Fruit fly (Drosophila melanogaster) whole organism, embryonic: ENCODE data around the gene CG32236.

Experiments
- B-H1 ChIP-seq: fragments of 200-800 bp; sonication (Bioruptor generic); IDR thresholded peaks from 3 replicates; pipeline ENCODE4 v1.3.6; 2022; ENCODE audit warnings: missing biosample characterization, missing genetic modification characterization
- Blimp-1 ChIP-seq: fragments of 200-800 bp; sonication (Bioruptor generic); optimal IDR thresholded peaks from 3 replicates; lab custom pipeline; 2018; ENCODE audit warnings: missing biosample characterization, missing genetic modification characterization, mild to moderate bottlenecking, moderate library complexity, missing genetic modification reagents
- CG10366 ChIP-seq: fragments of 200-800 bp; sonication (Bioruptor generic); IDR thresholded peaks from 2 replicates; pipeline ENCODE4 v1.3.6; 2022; ENCODE audit warnings: missing biosample characterization, missing genetic modification characterization
- CG10565 ChIP-seq: fragments of 200-800 bp; sonication (Bioruptor generic); optimal IDR thresholded peaks from 3 replicates; lab custom pipeline; 2016; ENCODE audit warnings: missing biosample characterization, mild to moderate bottlenecking, missing genetic modification characterization
- CG12071 ChIP-seq: fragments of 200-800 bp; sonication (Bioruptor generic); optimal IDR thresholded peaks from 3 replicates; lab custom pipeline; 2018; ENCODE audit warnings: missing biosample characterization, mild to moderate bottlenecking, missing genetic modification characterization
- CG18599 ChIP-seq: fragments of 200-800 bp; sonication (Bioruptor generic); optimal IDR thresholded peaks from 3 replicates; lab custom pipeline; 2017; ENCODE audit warnings: missing biosample characterization, missing genetic modification characterization, mild to moderate bottlenecking, moderate library complexity, missing genetic modification reagents
- CG18764 ChIP-seq: fragments of 200-800 bp; sonication (Bioruptor generic); optimal IDR thresholded peaks from 3 replicates; lab custom pipeline; 2016; ENCODE audit warnings: missing biosample characterization, missing genetic modification characterization
- CG2116 ChIP-seq: fragments of 200-800 bp; sonication (Bioruptor generic); optimal IDR thresholded peaks from 3 replicates; lab custom pipeline; 2018; ENCODE audit warnings: missing biosample characterization, mild to moderate bottlenecking, missing genetic modification characterization
- CG2202 ChIP-seq: fragments of 200-800 bp; sonication (Bioruptor generic); optimal IDR thresholded peaks from 2 replicates; lab custom pipeline; 2018; ENCODE audit warnings: missing biosample characterization, mild to moderate bottlenecking, missing genetic modification characterization
- CG30020 ChIP-seq: fragments of 200-800 bp; optimal IDR thresholded peaks from 2 replicates; lab custom pipeline; 2019; ENCODE audit warnings: missing biosample characterization, mild to moderate bottlenecking, missing genetic modification characterization, moderate library complexity
- CG3281 ChIP-seq: fragments of 200-800 bp; sonication (Bioruptor generic); optimal IDR thresholded peaks from 3 replicates; lab custom pipeline; 2017; ENCODE audit warnings: missing biosample characterization, mild to moderate bottlenecking, missing genetic modification characterization
- CG3995 ChIP-seq: fragments of 200-800 bp; sonication (Bioruptor generic); optimal IDR thresholded peaks from 3 replicates; lab custom pipeline; 2016; ENCODE audit warnings: missing biosample characterization, missing genetic modification characterization
- CG5180 ChIP-seq: fragments of 200-800 bp; sonication (Bioruptor generic); optimal IDR thresholded peaks from 3 replicates; lab custom pipeline; 2017; ENCODE audit warnings: missing biosample characterization, missing genetic modification characterization, mild to moderate bottlenecking, moderate library complexity, missing genetic modification reagents
- CG5953 ChIP-seq: fragments of 200-800 bp; sonication (Bioruptor generic); IDR thresholded peaks from 2 replicates; pipeline ENCODE4 v1.3.6; 2022; ENCODE audit warnings: missing biosample characterization, missing genetic modification characterization
- CG6272 ChIP-seq: fragments of 200-800 bp; sonication (Bioruptor generic); IDR thresholded peaks from 2 replicates; pipeline ENCODE4 v1.3.6; 2022; ENCODE audit warnings: missing biosample characterization, missing genetic modification characterization
- CG6854 ChIP-seq: fragments of 200-800 bp; sonication (Bioruptor generic); optimal IDR thresholded peaks from 3 replicates; lab custom pipeline; 2017; ENCODE audit warnings: missing biosample characterization, mild to moderate bottlenecking, missing genetic modification characterization
- CG7271 ChIP-seq: fragments of 200-800 bp; sonication (Bioruptor generic); optimal IDR thresholded peaks from 2 replicates; lab custom pipeline; 2018; ENCODE audit warnings: missing biosample characterization, mild to moderate bottlenecking, missing genetic modification characterization, moderate library complexity
- CG7987 ChIP-seq: fragments of 200-800 bp; sonication (Bioruptor generic); optimal IDR thresholded peaks from 2 replicates; lab custom pipeline; 2018; ENCODE audit warnings: missing biosample characterization, mild to moderate bottlenecking, missing genetic modification characterization, moderate library complexity
- CG8290 ChIP-seq, 3 experiments: fragments of 200-800 bp; sonication (Bioruptor generic); optimal IDR thresholded peaks; 2 replicates each; lab custom pipeline; 2016 to 2019; ENCODE audit warnings: missing biosample characterization in 3 of 3, missing genetic modification characterization in 3 of 3, mild to moderate bottlenecking in 2 of 3, moderate library complexity in 1 of 3
- D19B ChIP-seq: fragments of 200-800 bp; sonication (Bioruptor generic); optimal IDR thresholded peaks from 2 replicates; lab custom pipeline; 2017; ENCODE audit warnings: missing biosample characterization, mild to moderate bottlenecking, missing genetic modification characterization
- H2.0 ChIP-seq: fragments of 200-800 bp; sonication (Bioruptor generic); IDR thresholded peaks from 2 replicates; pipeline ENCODE4 v1.3.6; 2022; ENCODE audit warnings: missing biosample characterization, missing genetic modification characterization
- Kr ChIP-seq: fragments of 200-800 bp; sonication (Bioruptor generic); optimal IDR thresholded peaks from 2 replicates; lab custom pipeline; 2017; ENCODE audit warnings: missing biosample characterization, mild to moderate bottlenecking, missing genetic modification characterization
- Lhr ChIP-seq: fragments of 200-800 bp; sonication (Bioruptor generic); optimal IDR thresholded peaks from 3 replicates; lab custom pipeline; 2017; ENCODE audit warnings: mild to moderate bottlenecking, missing biosample characterization, missing genetic modification reagents, missing genetic modification characterization
- NC2β ChIP-seq: fragments of 200-800 bp; sonication (Bioruptor generic); optimal IDR thresholded peaks from 2 replicates; lab custom pipeline; 2016; ENCODE audit warnings: missing biosample characterization, missing genetic modification characterization
- Poxn ChIP-seq: fragments of 200-800 bp; sonication (Bioruptor generic); IDR thresholded peaks from 2 replicates; pipeline ENCODE4 v1.3.6; 2022; ENCODE audit warnings: missing biosample characterization, missing genetic modification characterization
- Rfx ChIP-seq: fragments of 200-800 bp; sonication (Bioruptor generic); IDR thresholded peaks from 2 replicates; pipeline ENCODE4 v1.3.6; 2022; ENCODE audit warnings: missing biosample characterization, missing genetic modification characterization
- Side ChIP-seq: fragments of 200-800 bp; sonication (Bioruptor generic); optimal IDR thresholded peaks from 2 replicates; lab custom pipeline; 2016; ENCODE audit warnings: missing biosample characterization, missing genetic modification characterization
- Sox100B ChIP-seq: fragments of 200-800 bp; sonication (Bioruptor generic); optimal IDR thresholded peaks from 3 replicates; lab custom pipeline; 2018; ENCODE audit warnings: missing biosample characterization, mild to moderate bottlenecking, missing genetic modification characterization
- ap ChIP-seq: fragments of 200-800 bp; sonication (Bioruptor generic); IDR thresholded peaks from 2 replicates; pipeline ENCODE4 v1.3.6; 2022; ENCODE audit warnings: missing biosample characterization, missing genetic modification characterization
- ase ChIP-seq: fragments of 200-800 bp; sonication (Bioruptor generic); IDR thresholded peaks from 3 replicates; pipeline ENCODE4 v1.3.6; 2022; ENCODE audit warnings: missing biosample characterization, missing genetic modification characterization
- cg ChIP-seq: fragments of 200-800 bp; sonication (Bioruptor generic); optimal IDR thresholded peaks from 3 replicates; lab custom pipeline; 2019; ENCODE audit warnings: missing biosample characterization, mild to moderate bottlenecking, missing genetic modification characterization, moderate library complexity
- esg ChIP-seq: fragments of 200-800 bp; sonication (Bioruptor generic); conservative IDR thresholded peaks from 2 replicates; pipeline ENCODE4 v1.3.6; 2022; ENCODE audit warnings: missing biosample characterization, missing genetic modification characterization
- fu2 ChIP-seq: fragments of 200-800 bp; sonication (Bioruptor generic); optimal IDR thresholded peaks from 2 replicates; lab custom pipeline; 2016; ENCODE audit warnings: missing biosample characterization, missing genetic modification characterization
- gsb ChIP-seq: fragments of 200-800 bp; sonication (Bioruptor generic); IDR thresholded peaks from 2 replicates; pipeline ENCODE4 v1.3.6; 2022; ENCODE audit warnings: missing biosample characterization, missing genetic modification characterization
- ham ChIP-seq: fragments of 200-800 bp; sonication (Bioruptor generic); IDR thresholded peaks from 2 replicates; pipeline ENCODE4 v1.3.6; 2022; ENCODE audit warnings: missing biosample characterization, missing genetic modification characterization
- hkb ChIP-seq, 2 experiments: fragments of 200-800 bp in 1 of 2; fragments of >200 bp in 1 of 2; sonication (Bioruptor generic) in 1 of 2; IDR thresholded peaks in 1 of 2; optimal IDR thresholded peaks in 1 of 2; 2 replicates each; pipeline versions ENCODE4 v1.3.6 to Lab custom; 2017 to 2022; ENCODE audit warnings: missing biosample characterization in 1 of 2, missing genetic modification characterization in 1 of 2
- ind ChIP-seq: fragments of 200-800 bp; sonication (Bioruptor generic); optimal IDR thresholded peaks from 3 replicates; lab custom pipeline; 2016; ENCODE audit warnings: missing biosample characterization, missing genetic modification characterization
- insv ChIP-seq, 2 experiments: fragments of 200-800 bp; sonication (Bioruptor generic); optimal IDR thresholded peaks; 3 replicates each; lab custom pipeline; 2016 to 2018; ENCODE audit warnings: missing biosample characterization in 2 of 2, missing genetic modification characterization in 2 of 2
- knrl ChIP-seq: fragments of 200-800 bp; sonication (Bioruptor generic); IDR thresholded peaks from 3 replicates; pipeline ENCODE4 v1.3.6; 2022; ENCODE audit warnings: missing biosample characterization, missing genetic modification characterization; ENCODE audit not compliant: partially characterized antibody
- prd ChIP-seq, 3 experiments: fragments of >200 bp in 2 of 3; fragments of 200-800 bp in 1 of 3; sonication (Bioruptor generic) in 1 of 3; optimal IDR thresholded peaks in 2 of 3; IDR thresholded peaks in 1 of 3; 2 replicates in 2 of 3; 3 replicates in 1 of 3; pipeline versions ENCODE4 v1.3.6 to Lab custom; 2017 to 2022; ENCODE audit warnings: missing biosample characterization in 1 of 3, missing genetic modification characterization in 1 of 3
- repo ChIP-seq: fragments of 200-800 bp; sonication (Bioruptor generic); optimal IDR thresholded peaks from 2 replicates; lab custom pipeline; 2016; ENCODE audit warnings: missing biosample characterization, missing genetic modification characterization
- sim ChIP-seq: fragments of 200-800 bp; sonication (Bioruptor generic); IDR thresholded peaks from 2 replicates; pipeline ENCODE4 v1.3.6; 2022; ENCODE audit warnings: missing biosample characterization, missing genetic modification characterization
- slbo ChIP-seq: fragments of 200-800 bp; sonication (Bioruptor generic); IDR thresholded peaks from 2 replicates; pipeline ENCODE4 v1.3.6; 2022; ENCODE audit warnings: missing biosample characterization, missing genetic modification characterization
- sna ChIP-seq: fragments of 200-800 bp; sonication (Bioruptor generic); IDR thresholded peaks from 2 replicates; pipeline ENCODE4 v1.3.6; 2022; ENCODE audit warnings: missing biosample characterization, missing genetic modification characterization; ENCODE audit not compliant: partially characterized antibody
- sr ChIP-seq: fragments of 200-800 bp; sonication (Bioruptor generic); IDR thresholded peaks from 3 replicates; pipeline ENCODE4 v1.3.6; 2022; ENCODE audit warnings: missing biosample characterization, missing genetic modification characterization
- trh ChIP-seq: fragments of 200-800 bp; sonication (Bioruptor generic); optimal IDR thresholded peaks from 2 replicates; lab custom pipeline; 2016; ENCODE audit warnings: missing biosample characterization, missing genetic modification characterization
- unc-4 ChIP-seq: fragments of 200-800 bp; sonication (Bioruptor generic); IDR thresholded peaks from 2 replicates; pipeline ENCODE4 v1.3.6; 2022; ENCODE audit warnings: missing biosample characterization, missing genetic modification characterization; ENCODE audit not compliant: partially characterized antibody

CG32236 gene

dm6 chr3L:4624371-4625154 lies 42.6 kb downstream of the CG32236 start (continued):
- TF ChIP-seq fu2 (peak; percentile 79), CG6854 (GFP tag; lab: Kevin White, UChicago) (peak; percentile 84), Poxn (GFP tag; lab: Robert Waterston, UW) (0 out of 2 replicates have a peak, but pooled peaks have one; percentile 11), D19B (GFP tag; lab: Kevin White, UChicago) (peak; percentile 71), ind (GFP tag; lab: Kevin White, UChicago) (peak; percentile 90), slbo (peak; percentile 89), Blimp-1 (GFP tag; lab: Kevin White, UChicago) (peak; percentile 87), sr (GFP tag; lab: Robert Waterston, UW) (peak; percentile 6; the same call in 1 of the 3 replicates), CG3281 (GFP tag; lab: Kevin White, UChicago) (peak; percentile 89), CG18599 (GFP tag; lab: Kevin White, UChicago) (peak; percentile 93), ap (GFP tag; lab: Robert Waterston, UW) (peak; percentile 81), sna (no peak), CG5180 (GFP tag; lab: Kevin White, UChicago) (peak; percentile 78), B-H1 (GFP tag; lab: Robert Waterston, UW) (peak; percentile 72), CG12071 (GFP tag; lab: Kevin White, UChicago) (peak; percentile 79), CG7987 (GFP tag; lab: Kevin White, UChicago) (peak; percentile 45), CG8290 (GFP tag; optimal IDR thresholded peaks at IDR 0.05; lab: Kevin White, UChicago) (peak; percentile 77), CG8290 (tag; optimal IDR thresholded peaks at IDR 0.05; lab: Kevin White, UChicago) (peak; percentile 46 to 59), Rfx (peak; percentile 82), esg (GFP tag; lab: Robert Waterston, UW) (peak; percentile 90), CG10366 (GFP tag; lab: Robert Waterston, UW) (peak; percentile 85), ham (GFP tag; lab: Robert Waterston, UW) (no peak; the same call in 1 of the 2 replicates), NC2β (GFP tag; lab: Kevin White, UChicago) (peak; percentile 74), Lhr (GFP tag; lab: Kevin White, UChicago) (peak; percentile 43), CG2202 (peak; percentile 56), prd (optimal IDR thresholded peaks at IDR 0.05; lab: Kevin White, UChicago) (no peak), prd (GFP tag; IDR thresholded peaks at IDR 0.05; lab: Robert Waterston, UW) (peak; percentile 86), trh (GFP tag; lab: Kevin White, UChicago) (peak; percentile 34), H2.0 (GFP tag; lab: Robert Waterston, UW) (peak; percentile 74), insv (GFP tag; optimal IDR thresholded peaks at IDR 0.05; lab: Kevin White, UChicago) (peak in 1 of 2 experiments; percentile 41), CG5953 (peak; percentile 74; the same call in 1 of the 2 replicates), Kr (GFP tag; lab: Kevin White, UChicago) (no peak), ase (GFP tag; lab: Robert Waterston, UW) (peak; percentile 77; the same call in 2 of the 3 replicates), CG10565 (GFP tag; lab: Kevin White, UChicago) (peak; percentile 40), CG30020 (tag; lab: Kevin White, UChicago) (peak; percentile 42), unc-4 (GFP tag; lab: Robert Waterston, UW) (no peak), CG18764 (peak; percentile 74), Side (GFP tag; lab: Kevin White, UChicago) (peak; percentile 79), Sox100B (GFP tag; lab: Kevin White, UChicago) (peak; percentile 91), hkb (optimal IDR thresholded peaks at IDR 0.05; lab: Kevin White, UChicago) (no peak), hkb (GFP tag; IDR thresholded peaks at IDR 0.05; lab: Robert Waterston, UW) (peak; percentile 86), knrl (no peak), sim (GFP tag; lab: Robert Waterston, UW) (0 out of 2 replicates have a peak, but pooled peaks have one; percentile 47), CG2116 (GFP tag; lab: Kevin White, UChicago) (peak; percentile 58), CG3995 (peak; percentile 59), repo (GFP tag; lab: Kevin White, UChicago) (peak; percentile 87), gsb (peak; percentile 53), CG6272 (peak; percentile 74), CG7271 (tag; lab: Kevin White, UChicago) (no peak), cg (no peak)
